Fruit fly (Drosophila melanogaster): ENCODE measurements around the gene CG13722.

dm6 chr3L:4461454-4462045, 29.2 kb downstream of the CG13722 start, which contains the start of gene CG15023:
- TF ChIP-seq CG17802 (tag; optimal IDR thresholded peaks at IDR 0.05) (no peak), gt (GFP tag; IDR thresholded peaks at IDR 0.05) (no peak), dysf (GFP tag; IDR thresholded peaks at IDR 0.05) (peak; percentile 69; the same call in 2 of the 3 replicates), vvl (GFP tag; IDR thresholded peaks at IDR 0.05) (no peak), Med (GFP tag) (peak; percentile 69), CG6272 (GFP tag; IDR thresholded peaks at IDR 0.05) (no peak), al (GFP tag; IDR thresholded peaks at IDR 0.05) (no peak), stc (GFP tag; IDR thresholded peaks at IDR 0.05) (no peak), zen2 (GFP tag; IDR thresholded peaks at IDR 0.05; ENCODE audit: partially characterized antibody) (no peak)
